Worm (Caenorhabditis elegans): Measurements from ENCODE around the gene fbxa-170.
"Not testable (repeated sequence)": the region's sequence is repeated elsewhere in the genome, so short reads cannot be mapped to it uniquely, and the experiment has no call there.

Gene fbxa-170

ce11 chrX:1678021-1678420, at the start of gene fbxa-170:
Gene fbxa-170 (minus strand): TSS chrX:1678121.
- TF ChIP-seq unc-62 (GFP tag; optimal IDR thresholded peaks at IDR 0.05) = no peak

- TF ChIP-seq unc-62 (GFP tag; optimal IDR thresholded peaks at IDR 0.05) = no peak
Measured at ce11 chrX:1727056-1727455, 49.1 kb upstream of the fbxa-170 start, which contains the start of gene F07G6.2. Gene F07G6.2 (plus strand): TSS chrX:1727356.

ce11 chrX:1720359-1720758, 42.4 kb upstream of the fbxa-170 start, which contains the start of gene F07G6.8:
Gene F07G6.8 (minus strand): TSS chrX:1720459.
- TF ChIP-seq unc-62 (GFP tag; optimal IDR thresholded peaks at IDR 0.05) = no peak

- TF ChIP-seq unc-62 (GFP tag; optimal IDR thresholded peaks at IDR 0.05) = no peak
Measured at ce11 chrX:1718479-1718878, 40.6 kb upstream of the fbxa-170 start, which contains the start of gene fbxa-53. Gene fbxa-53 (minus strand): TSS chrX:1718579.

- TF ChIP-seq unc-62 (GFP tag; optimal IDR thresholded peaks at IDR 0.05) = no peak
Measured at ce11 chrX:1712538-1712937, 34.6 kb upstream of the fbxa-170 start, which contains the start of gene fbxa-52. Gene fbxa-52 (minus strand): TSS chrX:1712638.

ce11 chrX:1706538-1706937, 28.6 kb upstream of the fbxa-170 start, which contains the start of gene F07G6.5:
Gene F07G6.5 (minus strand): TSS chrX:1706638.
- TF ChIP-seq unc-62 (GFP tag; optimal IDR thresholded peaks at IDR 0.05) = no peak

ce11 chrX:1703840-1704239, 25.9 kb upstream of the fbxa-170 start, which contains the start of gene C36C9.5:
Gene C36C9.5 (minus strand): TSS chrX:1703940.
- TF ChIP-seq unc-62 (GFP tag; optimal IDR thresholded peaks at IDR 0.05) = no peak

- TF ChIP-seq unc-62 (GFP tag; optimal IDR thresholded peaks at IDR 0.05) = no peak
Measured at ce11 chrX:1703049-1703448, 25.1 kb upstream of the fbxa-170 start.

ce11 chrX:1698476-1698875, 20.6 kb upstream of the fbxa-170 start:
- TF ChIP-seq unc-62 (GFP tag; optimal IDR thresholded peaks at IDR 0.05) = no peak

- TF ChIP-seq unc-62 (GFP tag; optimal IDR thresholded peaks at IDR 0.05) = not testable (repeated sequence)
Measured at ce11 chrX:1696879-1697278, 19.0 kb upstream of the fbxa-170 start, which contains the start of gene C36C9.4. Gene C36C9.4 (minus strand): TSS chrX:1696979.

- not testable (repeated sequence) for TF ChIP-seq unc-62 (GFP tag; optimal IDR thresholded peaks at IDR 0.05)
Measured at ce11 chrX:1690894-1691293, 13.0 kb upstream of the fbxa-170 start, which contains the start of gene C36C9.6. Gene C36C9.6 (minus strand): TSS chrX:1690994.

ce11 chrX:1689996-1690395, 12.1 kb upstream of the fbxa-170 start, which contains the start of gene C36C9.12:
Gene C36C9.12 (minus strand): TSS chrX:1690096.
- not testable (repeated sequence) for TF ChIP-seq unc-62 (GFP tag; optimal IDR thresholded peaks at IDR 0.05)

ce11 chrX:1687079-1687478, 9.2 kb upstream of the fbxa-170 start, which contains the start of gene C36C9.11:
Gene C36C9.11 (plus strand): TSS chrX:1687379.
- TF ChIP-seq unc-62 (GFP tag; optimal IDR thresholded peaks at IDR 0.05) = not testable (repeated sequence)

- no peak for TF ChIP-seq unc-62 (GFP tag; optimal IDR thresholded peaks at IDR 0.05)
Measured at ce11 chrX:1682558-1682957, 4.6 kb upstream of the fbxa-170 start, which contains the start of gene meg-4. Gene meg-4 (plus strand): TSS chrX:1682954.

ce11 chrX:1675879-1676278, 2.0 kb downstream of the fbxa-170 start:
- no peak for TF ChIP-seq unc-62 (GFP tag; optimal IDR thresholded peaks at IDR 0.05)

ce11 chrX:1674056-1674455, 3.9 kb downstream of the fbxa-170 start, which contains the start of gene tbx-31:
Gene tbx-31 (minus strand): TSS chrX:1674156.
- TF ChIP-seq unc-62 (GFP tag; optimal IDR thresholded peaks at IDR 0.05) = no peak

ce11 chrX:1668748-1669147, 9.2 kb downstream of the fbxa-170 start, which contains the start of gene R09H3.3:
Gene R09H3.3 (minus strand): TSS chrX:1668848.
- TF ChIP-seq unc-62 (GFP tag; optimal IDR thresholded peaks at IDR 0.05) = no peak

Measured in whole organism, dauer.